Worm (Caenorhabditis elegans) whole organism, midembryonic: Measurements from ENCODE around the gene K02E11.3.

Source experiments
- T22C8.4 ChIP-seq: fragments of 200-800 bp; sonication (Bioruptor generic); IDR thresholded peaks from 2 replicates; pipeline ENCODE4 v1.3.6; 2022; ENCODE audit warnings: missing genetic modification characterization, missing compliant biosample characterization
- cog-1 ChIP-seq: sonication (generic microtip); optimal IDR thresholded peaks from 2 replicates; lab custom pipeline; 2016; ENCODE audit warnings: missing genetic modification characterization, missing compliant biosample characterization
- flt-1 ChIP-seq: fragments of 200-800 bp; sonication (Bioruptor generic); IDR thresholded peaks from 2 replicates; pipeline ENCODE4 v1.3.6; 2022; ENCODE audit warnings: missing genetic modification characterization, missing compliant biosample characterization
- klf-2 ChIP-seq: fragments of 200-800 bp; sonication (Bioruptor generic); conservative IDR thresholded peaks from 2 replicates; pipeline ENCODE4 v1.3.6; 2022; ENCODE audit warnings: missing genetic modification reagents, missing genetic modification characterization, missing compliant biosample characterization
- med-1 ChIP-seq: sonication (generic microtip); optimal IDR thresholded peaks from 2 replicates; lab custom pipeline; 2017; ENCODE audit warnings: missing genetic modification characterization, mild to moderate bottlenecking, missing compliant biosample characterization, antibody characterized with exemption, missing genetic modification reagents; ENCODE audit not compliant: insufficient read depth
- ref-1 ChIP-seq: fragments of 200-800 bp; sonication (Bioruptor generic); conservative IDR thresholded peaks from 2 replicates; pipeline ENCODE4 v1.3.6; 2022; ENCODE audit warnings: missing genetic modification reagents, missing genetic modification characterization, missing compliant biosample characterization
- tab-1 ChIP-seq: fragments of 200-800 bp; sonication (Bioruptor generic); IDR thresholded peaks from 2 replicates; pipeline ENCODE4 v1.3.6; 2022; ENCODE audit warnings: missing genetic modification characterization, missing compliant biosample characterization
- ztf-23 ChIP-seq: fragments of 200-800 bp; sonication (Bioruptor generic); IDR thresholded peaks from 2 replicates; pipeline ENCODE4 v1.3.6; 2022; ENCODE audit warnings: missing genetic modification reagents, missing genetic modification characterization, missing compliant biosample characterization
- ztf-29 ChIP-seq: fragments of 200-800 bp; sonication (Bioruptor generic); IDR thresholded peaks from 2 replicates; pipeline ENCODE4 v1.3.6; 2022; ENCODE audit warnings: missing genetic modification reagents, missing genetic modification characterization, missing compliant biosample characterization

K02E11.3 gene

DNA sequence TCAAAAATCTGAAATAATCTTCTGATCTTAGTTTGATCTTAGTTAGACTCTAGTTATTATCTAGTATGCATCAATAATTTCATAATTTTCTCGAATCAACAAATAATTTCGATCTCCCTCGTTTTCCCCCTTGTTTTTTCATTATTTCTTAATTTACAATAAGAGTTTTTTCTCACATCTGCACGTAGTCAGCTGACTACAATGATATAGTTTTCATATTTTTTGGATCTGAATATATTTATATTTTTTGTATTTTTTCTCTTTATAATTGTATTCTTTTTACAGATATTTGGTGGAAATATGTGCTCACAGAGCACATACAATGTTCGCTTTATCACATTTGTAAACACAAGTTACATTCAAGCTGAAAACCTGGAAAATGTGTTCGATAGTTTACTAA, 2.8 kb downstream of the K02E11.3 start, which contains the start of gene sre-7:
Gene sre-7, plus strand, starts transcription at position 301 of the 400 bp plus-strand sequence.
- no peak for TF ChIP-seq med-1 (GFP tag; lab: Kevin White, UChicago)
- no peak for TF ChIP-seq flt-1 (GFP tag; lab: Robert Waterston, UW)
- TF ChIP-seq cog-1 (tag; lab: Kevin White, UChicago), result no peak
- TF ChIP-seq klf-2 (GFP tag; lab: Robert Waterston, UW), result no peak
- TF ChIP-seq T22C8.4 (GFP tag; lab: Robert Waterston, UW), result no peak
- no peak for TF ChIP-seq ztf-23 (GFP tag; lab: Robert Waterston, UW)
- no peak for TF ChIP-seq tab-1
- no peak for TF ChIP-seq ztf-29 (GFP tag; lab: Robert Waterston, UW)
- no peak for TF ChIP-seq ref-1 (GFP tag; lab: Robert Waterston, UW)

DNA sequence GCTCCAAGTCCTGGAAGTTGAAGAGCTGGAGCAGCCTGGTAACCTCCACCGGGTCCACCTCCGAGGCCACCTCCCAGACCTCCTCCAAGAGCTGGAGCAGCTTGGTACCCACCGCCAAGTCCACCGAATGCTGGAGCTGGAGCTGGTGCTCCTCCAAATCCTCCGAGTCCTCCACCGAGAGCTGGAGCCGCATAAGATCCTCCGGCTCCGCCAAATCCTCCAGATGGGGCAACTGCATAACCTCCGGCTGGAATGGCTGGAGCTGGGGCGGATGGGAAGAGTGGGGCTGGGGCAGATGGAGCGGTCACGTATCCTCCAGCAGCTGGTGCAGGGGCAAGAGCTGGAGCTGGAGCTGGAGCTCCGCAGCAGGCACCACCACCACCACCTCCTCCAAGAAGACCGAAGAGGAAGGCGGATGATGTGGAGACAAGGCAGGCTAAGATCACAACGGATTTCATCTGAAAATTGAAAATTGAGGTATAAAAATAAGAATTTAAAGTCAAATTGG, 5.9 kb downstream of the K02E11.3 start, which contains the start of gene K02E11.10:
Gene K02E11.10, minus strand, starts transcription at position 458 of the 508 bp plus-strand sequence.
- TF ChIP-seq ztf-29 (GFP tag; lab: Robert Waterston, UW), result no peak
- no peak for TF ChIP-seq flt-1 (GFP tag; lab: Robert Waterston, UW)
- no peak for TF ChIP-seq cog-1 (tag; lab: Kevin White, UChicago)
- TF ChIP-seq med-1 (GFP tag; lab: Kevin White, UChicago), result no peak
- no peak for TF ChIP-seq T22C8.4 (GFP tag; lab: Robert Waterston, UW)
- TF ChIP-seq ztf-23 (GFP tag; lab: Robert Waterston, UW), result no peak
- no peak for TF ChIP-seq ref-1 (GFP tag; lab: Robert Waterston, UW)
- no peak for TF ChIP-seq klf-2 (GFP tag; lab: Robert Waterston, UW)
- TF ChIP-seq tab-1, result no peak

DNA sequence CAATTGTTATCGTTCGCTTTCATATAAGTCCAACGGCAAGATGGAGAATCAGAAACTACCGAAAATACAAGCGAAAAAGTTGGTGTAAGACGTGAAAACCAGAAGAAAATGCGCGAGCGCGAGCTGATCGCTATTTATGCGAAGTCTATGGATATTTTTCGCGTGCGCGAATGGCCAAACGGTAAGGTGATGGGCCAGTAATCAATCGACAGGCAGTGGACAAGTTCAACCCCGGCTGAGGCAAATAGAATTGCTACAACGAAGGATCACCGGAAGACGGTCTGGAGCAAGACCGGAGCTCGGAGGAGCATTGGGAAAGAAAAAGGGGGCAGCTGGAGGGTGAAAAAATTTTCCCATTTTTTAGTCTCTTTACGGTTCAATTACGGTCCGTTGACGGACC, 9.2 kb downstream of the K02E11.3 start:
- peak; percentile 65; the same call in 1 of the 2 replicates for TF ChIP-seq tab-1
- TF ChIP-seq T22C8.4 (GFP tag; lab: Robert Waterston, UW), result peak; percentile 28; the same call in 1 of the 2 replicates
- TF ChIP-seq flt-1 (GFP tag; lab: Robert Waterston, UW), result peak; percentile 70
- peak; percentile 42; the same call in 1 of the 2 replicates for TF ChIP-seq ztf-23 (GFP tag; lab: Robert Waterston, UW)

DNA sequence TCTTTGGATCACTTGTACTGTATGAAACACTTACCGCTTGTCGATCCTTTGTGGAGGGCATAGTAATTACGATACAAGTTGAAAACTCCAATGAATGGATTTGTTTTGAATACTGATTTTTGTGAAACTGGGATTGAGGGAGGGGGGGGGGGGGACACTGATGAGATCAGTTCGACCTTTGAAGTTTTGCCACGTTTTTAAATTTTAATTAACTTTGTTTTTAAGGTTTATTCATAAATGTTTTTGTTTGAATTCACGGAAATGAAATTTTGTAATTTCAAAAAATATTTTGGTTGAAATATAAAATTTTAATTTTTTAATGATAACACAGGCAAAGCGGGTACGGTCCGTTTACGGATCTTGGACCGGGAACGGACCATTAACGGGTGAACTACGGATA, 10.7 kb downstream of the K02E11.3 start, which contains the start of gene ent-3:
Gene ent-3, minus strand, starts transcription at position 101 of the 400 bp plus-strand sequence.
- TF ChIP-seq ref-1 (GFP tag; lab: Robert Waterston, UW) (no peak), flt-1 (GFP tag; lab: Robert Waterston, UW) (no peak), med-1 (GFP tag; lab: Kevin White, UChicago) (no peak), ztf-23 (GFP tag; lab: Robert Waterston, UW) (no peak), ztf-29 (GFP tag; lab: Robert Waterston, UW) (no peak), tab-1 (no peak), cog-1 (tag; lab: Kevin White, UChicago) (no peak), klf-2 (GFP tag; lab: Robert Waterston, UW) (no peak), T22C8.4 (GFP tag; lab: Robert Waterston, UW) (no peak)

DNA sequence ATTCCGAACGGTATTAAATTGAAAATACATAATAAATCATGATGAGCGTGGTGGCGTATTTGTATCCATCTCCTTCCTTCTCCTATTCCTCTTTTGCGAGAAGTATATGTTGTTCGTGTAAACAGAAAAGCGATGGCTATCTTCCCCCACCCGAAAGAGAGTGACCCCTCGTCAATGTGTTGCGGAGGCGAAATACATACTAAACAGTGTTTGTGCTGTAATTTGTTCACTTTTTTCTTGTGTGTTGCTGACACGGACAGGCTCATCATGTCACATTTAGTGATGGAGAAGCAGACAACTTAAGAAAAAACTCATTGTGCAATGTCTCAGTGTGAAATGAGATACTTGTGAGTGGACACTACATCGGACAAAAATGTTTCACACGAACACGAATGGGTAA, 15.0 kb downstream of the K02E11.3 start:
- no peak for TF ChIP-seq ref-1 (GFP tag; lab: Robert Waterston, UW)
- no peak for TF ChIP-seq ztf-23 (GFP tag; lab: Robert Waterston, UW)
- no peak for TF ChIP-seq ztf-29 (GFP tag; lab: Robert Waterston, UW)
- no peak for TF ChIP-seq klf-2 (GFP tag; lab: Robert Waterston, UW)
- TF ChIP-seq cog-1 (tag; lab: Kevin White, UChicago), result no peak
- no peak for TF ChIP-seq T22C8.4 (GFP tag; lab: Robert Waterston, UW)
- no peak for TF ChIP-seq tab-1
- no peak for TF ChIP-seq flt-1 (GFP tag; lab: Robert Waterston, UW)
- TF ChIP-seq med-1 (GFP tag; lab: Kevin White, UChicago), result no peak

DNA sequence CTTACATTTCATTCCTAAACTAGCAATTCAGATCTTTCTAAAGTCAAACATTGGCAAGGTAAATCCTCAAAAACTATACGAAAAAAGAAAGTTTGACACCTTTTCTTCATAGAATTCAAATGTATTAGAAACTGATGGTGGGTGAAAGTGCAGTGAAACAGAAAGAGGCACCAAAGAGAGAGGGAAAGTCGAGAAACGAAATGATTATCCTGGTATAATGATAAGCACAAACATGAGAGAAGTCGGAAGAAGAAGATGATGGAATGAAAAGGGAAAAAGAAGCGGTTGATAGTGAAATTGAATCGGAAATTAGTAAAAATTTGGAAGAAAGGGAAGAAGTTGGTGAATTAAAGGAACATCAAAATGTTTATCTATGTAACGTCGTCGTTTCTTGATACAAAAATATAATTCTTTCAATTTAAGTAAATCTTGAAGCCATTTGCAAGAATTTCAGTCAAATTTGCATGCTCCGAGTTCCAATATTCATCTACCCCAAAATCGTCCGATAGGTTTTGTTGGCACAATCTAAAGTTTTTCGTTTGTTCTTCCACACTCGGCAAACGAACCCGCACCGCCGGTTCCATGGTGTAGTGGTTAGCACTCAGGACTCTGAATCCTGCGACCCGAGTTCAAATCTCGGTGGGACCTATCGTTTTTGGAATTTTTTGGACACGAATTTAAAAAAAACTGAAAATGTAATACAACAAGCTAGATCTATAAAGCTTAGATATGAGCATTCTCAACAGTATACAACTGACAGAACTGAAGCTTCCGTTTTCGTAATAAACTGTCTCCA, 15.7 kb downstream of the K02E11.3 start:
- TF ChIP-seq ztf-23 (GFP tag; lab: Robert Waterston, UW), result 0 out of 2 replicates have a peak, but pooled peaks have one; percentile 8
- TF ChIP-seq cog-1 (tag; lab: Kevin White, UChicago), result no peak

DNA sequence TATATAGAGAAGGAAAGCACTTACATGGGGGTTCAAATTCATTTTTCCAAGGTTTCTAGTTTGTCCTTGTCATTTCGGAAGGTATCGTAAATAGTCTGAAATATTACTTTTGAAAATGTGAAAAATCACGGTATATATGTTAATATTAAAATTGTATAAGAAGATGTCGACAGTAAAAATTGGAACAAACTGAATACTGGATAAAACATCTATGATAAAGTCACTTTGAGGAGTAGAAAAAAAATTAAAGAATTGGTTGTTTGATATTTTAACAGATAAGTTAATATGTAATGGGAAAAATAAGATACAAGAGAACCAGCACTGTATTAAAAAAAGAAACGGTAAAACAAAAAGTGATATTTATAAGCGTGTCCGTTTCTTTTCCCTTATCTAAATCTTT, 20.3 kb downstream of the K02E11.3 start, which contains the start of gene nep-21:
Gene nep-21, minus strand, starts transcription at position 101 of the 400 bp plus-strand sequence.
- TF ChIP-seq tab-1 (no peak), cog-1 (tag; lab: Kevin White, UChicago) (no peak), ref-1 (GFP tag; lab: Robert Waterston, UW) (no peak), flt-1 (GFP tag; lab: Robert Waterston, UW) (no peak)

DNA sequence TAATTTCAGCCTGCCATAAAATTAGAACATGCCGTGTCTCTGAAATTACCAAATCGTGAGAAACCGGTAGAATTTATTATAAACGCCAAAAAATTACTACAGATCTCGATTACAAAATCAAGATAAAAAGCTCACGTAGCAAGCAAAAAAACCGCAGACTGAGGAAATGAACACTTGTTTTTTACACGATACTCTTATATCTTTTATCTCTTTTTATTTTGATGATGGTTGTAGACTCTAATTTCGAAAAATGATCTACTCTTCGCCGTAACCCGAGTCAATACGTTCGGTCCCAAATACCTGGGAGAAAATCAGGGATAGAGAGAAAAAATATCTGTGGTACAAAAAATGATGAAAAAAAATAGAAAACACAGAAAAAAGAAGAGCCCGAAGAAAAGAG, 23.5 kb downstream of the K02E11.3 start:
- no peak for TF ChIP-seq flt-1 (GFP tag; lab: Robert Waterston, UW)
- no peak for TF ChIP-seq med-1 (GFP tag; lab: Kevin White, UChicago)
- TF ChIP-seq T22C8.4 (GFP tag; lab: Robert Waterston, UW), result no peak
- no peak for TF ChIP-seq klf-2 (GFP tag; lab: Robert Waterston, UW)
- TF ChIP-seq tab-1, result no peak
- no peak for TF ChIP-seq ztf-23 (GFP tag; lab: Robert Waterston, UW)
- TF ChIP-seq cog-1 (tag; lab: Kevin White, UChicago), result no peak
- TF ChIP-seq ref-1 (GFP tag; lab: Robert Waterston, UW), result no peak

DNA sequence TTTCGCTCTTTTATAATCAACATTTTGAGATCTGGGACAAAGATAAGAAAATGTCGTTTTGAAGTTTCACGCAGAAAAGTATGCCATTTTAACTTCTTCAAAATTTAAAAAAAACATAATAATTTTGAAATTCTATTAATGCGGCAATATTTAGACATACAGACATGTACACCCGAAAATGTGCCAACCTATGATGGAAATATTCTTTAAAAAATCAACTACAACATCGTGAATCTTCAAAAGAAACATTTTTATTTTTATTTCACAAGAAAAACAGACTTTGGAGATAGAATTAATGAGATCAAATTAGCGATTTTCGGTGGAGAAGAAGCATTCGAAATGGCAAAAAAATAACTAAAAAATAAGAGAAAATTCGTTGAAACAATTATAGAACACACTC, 31.6 kb downstream of the K02E11.3 start, which contains the start of gene T16A9.5:
Gene T16A9.5, minus strand, starts transcription at position 101 of the 400 bp plus-strand sequence.
- no peak for TF ChIP-seq cog-1 (tag; lab: Kevin White, UChicago)
- TF ChIP-seq klf-2 (GFP tag; lab: Robert Waterston, UW), result no peak
- no peak for TF ChIP-seq ztf-23 (GFP tag; lab: Robert Waterston, UW)
- no peak for TF ChIP-seq flt-1 (GFP tag; lab: Robert Waterston, UW)
- TF ChIP-seq ztf-29 (GFP tag; lab: Robert Waterston, UW), result no peak
- TF ChIP-seq ref-1 (GFP tag; lab: Robert Waterston, UW), result no peak
- TF ChIP-seq tab-1, result no peak
- no peak for TF ChIP-seq T22C8.4 (GFP tag; lab: Robert Waterston, UW)
- no peak for TF ChIP-seq med-1 (GFP tag; lab: Kevin White, UChicago)
